Fruit fly (Drosophila melanogaster): Measurements from ENCODE around the gene CG14260.
A peak's percentile ranks its signal among the peaks of the same experiment; 100 is the strongest.

CG14260 gene

DNA sequence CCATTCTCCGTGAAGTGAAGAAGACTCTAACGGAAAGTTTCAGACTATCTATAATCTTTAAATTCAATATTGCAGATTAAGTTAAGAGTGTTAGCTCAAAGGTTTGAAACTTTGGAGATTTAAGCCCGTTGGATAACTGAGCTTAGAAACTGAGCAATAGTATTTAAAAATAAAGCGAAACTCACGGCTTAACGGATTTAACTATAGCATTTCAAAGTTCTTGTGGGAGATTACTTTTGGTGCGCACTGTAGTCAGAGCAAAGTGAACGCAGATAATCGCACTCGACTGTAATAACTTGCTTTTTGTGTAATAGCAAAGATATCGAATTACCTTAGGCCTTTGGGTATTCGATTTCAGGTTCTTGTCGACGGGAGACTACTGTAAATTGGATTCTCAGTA is 17.0 kb downstream of the CG14260 start, which contains the start of gene mrt (continued):
- TF ChIP-seq Atf3 (GFP tag; optimal IDR thresholded peaks at IDR 0.05) (no peak), Hmx (GFP tag; optimal IDR thresholded peaks at IDR 0.05) (peak; percentile 0), CG5180 (GFP tag; optimal IDR thresholded peaks at IDR 0.05) (no peak), CG4282 (GFP tag; optimal IDR thresholded peaks at IDR 0.05) (peak; percentile 24), Dbx (GFP tag; IDR thresholded peaks at IDR 0.05) (peak; percentile 70), row (GFP tag; IDR thresholded peaks at IDR 0.05) (peak; percentile 88), CG6791 (GFP tag; IDR thresholded peaks at IDR 0.05; ENCODE audit: partially characterized antibody) (0 out of 3 replicates have a peak, but pooled peaks have one; percentile 27), CG7987 (GFP tag; optimal IDR thresholded peaks at IDR 0.05) (peak; percentile 73), Camta (GFP tag; optimal IDR thresholded peaks at IDR 0.05) (peak; percentile 31), CG8089 (GFP tag; optimal IDR thresholded peaks at IDR 0.05) (peak; percentile 33), klu (GFP tag; IDR thresholded peaks at IDR 0.05) (0 out of 2 replicates have a peak, but pooled peaks have one; percentile 28), CG11247 (GFP tag; IDR thresholded peaks at IDR 0.05) (no peak; the same call in 1 of the 2 replicates), Hr78 (GFP tag; optimal IDR thresholded peaks at IDR 0.05) (no peak), Poxn (GFP tag; IDR thresholded peaks at IDR 0.05) (no peak), CG17186 (GFP tag; optimal IDR thresholded peaks at IDR 0.05) (no peak), cato (GFP tag; optimal IDR thresholded peaks at IDR 0.05; ENCODE audit: borderline replicate concordance) (no peak), Sox102F (GFP tag; optimal IDR thresholded peaks at IDR 0.05) (peak; percentile 41), salm (tag; optimal IDR thresholded peaks at IDR 0.05) (peak; percentile 17), bab2 (GFP tag; optimal IDR thresholded peaks at IDR 0.05) (peak; percentile 28), Sin3A (optimal IDR thresholded peaks at IDR 0.05) (no peak), Mrtf (GFP tag; IDR thresholded peaks at IDR 0.05) (peak; percentile 19; the same call in 1 of the 3 replicates), Jarid2 (GFP tag; optimal IDR thresholded peaks at IDR 0.05) (no peak), Usf (GFP tag; optimal IDR thresholded peaks at IDR 0.05) (peak; percentile 6), mld (GFP tag; IDR thresholded peaks at IDR 0.05; ENCODE audit: partially characterized antibody) (no peak), CG1647 (GFP tag; optimal IDR thresholded peaks at IDR 0.05) (no peak), CG4854 (GFP tag; optimal IDR thresholded peaks at IDR 0.05) (no peak)

- TF ChIP-seq CG3163 (GFP tag; optimal IDR thresholded peaks at IDR 0.05), result no peak
- peak; percentile 75; the same call in 2 of the 3 replicates for TF ChIP-seq Opbp (GFP tag; IDR thresholded peaks at IDR 0.05; ENCODE audit: partially characterized antibody)
- peak; percentile 62; the same call in 2 of the 3 replicates for TF ChIP-seq hb (GFP tag; IDR thresholded peaks at IDR 0.05; ENCODE audit: partially characterized antibody)
- peak; percentile 16; the same call in 1 of the 3 replicates for TF ChIP-seq row (GFP tag; IDR thresholded peaks at IDR 0.05)
- peak; percentile 57 for TF ChIP-seq CG17186 (GFP tag; optimal IDR thresholded peaks at IDR 0.05)
- no peak for TF ChIP-seq CG6254 (GFP tag; optimal IDR thresholded peaks at IDR 0.05)
- peak; percentile 46 for TF ChIP-seq knrl (GFP tag; IDR thresholded peaks at IDR 0.05; ENCODE audit: partially characterized antibody)
- TF ChIP-seq CG17802 (tag; optimal IDR thresholded peaks at IDR 0.05), result no peak
- TF ChIP-seq B-H2 (GFP tag; optimal IDR thresholded peaks at IDR 0.05), result peak; percentile 27
- no peak for TF ChIP-seq ap (GFP tag; IDR thresholded peaks at IDR 0.05)
- TF ChIP-seq CG11504 (tag; optimal IDR thresholded peaks at IDR 0.05), result peak; percentile 12
- TF ChIP-seq Sry-δ (GFP tag; optimal IDR thresholded peaks at IDR 0.05), result peak; percentile 34
- peak; percentile 13 for TF ChIP-seq sug (tag; optimal IDR thresholded peaks at IDR 0.05)
- no peak for TF ChIP-seq insv (GFP tag; optimal IDR thresholded peaks at IDR 0.05)
- no peak for TF ChIP-seq nom (GFP tag; optimal IDR thresholded peaks at IDR 0.05)
- no peak for TF ChIP-seq Pdp1 (GFP tag; optimal IDR thresholded peaks at IDR 0.05)
- TF ChIP-seq Mad (GFP tag; optimal IDR thresholded peaks at IDR 0.05), result no peak
- no peak for TF ChIP-seq jigr1 (GFP tag; IDR thresholded peaks at IDR 0.05)
- peak; percentile 61 for TF ChIP-seq Med (GFP tag)
- peak; percentile 58; the same call in 2 of the 3 replicates for TF ChIP-seq vnd (GFP tag; IDR thresholded peaks at IDR 0.05; ENCODE audit: partially characterized antibody)
- no peak for TF ChIP-seq CG32772 (GFP tag; IDR thresholded peaks at IDR 0.05)
- peak; percentile 59 for TF ChIP-seq Dp (GFP tag; optimal IDR thresholded peaks at IDR 0.05)
- no peak for TF ChIP-seq run (tag; optimal IDR thresholded peaks at IDR 0.05)
- TF ChIP-seq CG2129 (GFP tag; IDR thresholded peaks at IDR 0.05; ENCODE audit: partially characterized antibody), result no peak
- TF ChIP-seq CG15479 (GFP tag; optimal IDR thresholded peaks at IDR 0.05), result no peak
- TF ChIP-seq MBD-R2 (GFP tag; IDR thresholded peaks at IDR 0.05), result peak; percentile 84
These were observed 18.4 kb downstream of the CG14260 start, which contains the start of gene CG3368 for dm6 chr3R:27283645-27284044. Gene CG3368 (plus strand): TSS chr3R:27283780.
